Fruit fly (Drosophila melanogaster) whole organism: Measurements from ENCODE around the gene prage.

ENCODE experiments used
- CG8478 ChIP-seq: fragments of >200 bp; optimal IDR thresholded peaks from 2 replicates; lab custom pipeline; 2018; ENCODE audit warnings: inconsistent platforms
- Dll ChIP-seq: fragments of >200 bp; optimal IDR thresholded peaks from 2 replicates; lab custom pipeline; 2017
- psq ChIP-seq: fragments of >200 bp; optimal IDR thresholded peaks from 2 replicates; lab custom pipeline; 2017

DNA sequence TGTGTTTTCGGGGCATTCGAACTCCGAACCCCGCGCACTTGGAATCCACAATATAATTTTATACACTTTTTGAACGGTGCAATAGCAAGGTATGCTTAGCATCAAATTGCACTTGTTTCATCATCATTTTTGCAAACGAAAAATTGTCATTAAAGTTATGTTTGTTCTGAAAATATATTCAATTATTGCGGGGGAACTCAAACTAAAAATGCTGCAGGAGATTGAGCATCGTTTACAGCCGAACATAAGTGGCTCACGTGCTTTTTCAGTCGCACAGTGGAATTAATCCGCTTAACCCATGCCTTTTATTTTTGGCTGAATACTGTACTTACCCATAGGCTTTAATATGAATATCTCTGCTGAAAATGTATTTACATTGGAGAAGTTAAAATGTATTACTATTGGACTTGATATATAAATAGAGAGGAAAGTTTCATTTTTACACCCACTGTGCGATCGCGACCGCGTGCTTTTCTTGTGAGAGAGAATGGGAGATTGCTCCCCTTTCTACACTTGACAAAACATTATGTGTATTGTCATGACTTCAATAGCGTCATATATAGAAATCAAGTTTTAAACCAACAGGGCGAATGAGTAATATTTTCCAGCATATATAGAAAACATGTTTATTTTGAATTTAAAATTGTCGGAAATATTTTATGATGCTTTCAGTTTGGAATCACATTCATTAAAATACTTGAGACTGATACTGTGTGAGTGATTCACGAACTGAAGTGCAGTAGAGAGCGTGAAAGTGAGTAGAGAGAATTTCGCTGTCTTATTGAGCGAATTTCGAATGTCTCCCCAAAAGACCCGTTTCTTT, 57.1 kb downstream of the prage start:
- no peak for TF ChIP-seq CG8478
- TF ChIP-seq psq: no peak
- no peak for TF ChIP-seq Dll (lab: Kevin White, UChicago)
